Worm (Caenorhabditis elegans) whole organism, L1 larva: ENCODE results near the gene rrsr-1.

Experiments
- fkh-10 ChIP-seq: sonication (generic microtip); optimal IDR thresholded peaks from 2 replicates; lab custom pipeline; 2017; ENCODE audit warnings: missing biosample characterization, missing genetic modification reagents, missing genetic modification characterization
- lin-13 ChIP-seq: fragments of 150-350 bp; optimal IDR thresholded peaks from 2 replicates; lab custom pipeline; 2014; ENCODE audit warnings: missing biosample characterization, missing genetic modification reagents, missing genetic modification characterization

- TF ChIP-seq lin-13 (GFP tag; lab: Kevin White, UChicago), result no peak
- no peak for TF ChIP-seq fkh-10
Observed at ce11 chrV:14446453-14446852, 21.6 kb upstream of the rrsr-1 start.
